Worm (Caenorhabditis elegans) whole organism, L2 larva: Measurements from ENCODE around the gene glit-1.
A peak's percentile ranks its signal among the peaks of the same experiment; 100 is the strongest.

ENCODE experiments used
- C34F6.9 ChIP-seq: fragments of 150-350 bp; optimal IDR thresholded peaks from 2 replicates; lab custom pipeline; 2014; ENCODE audit warnings: missing biosample characterization, missing genetic modification characterization
- R02D3.7 ChIP-seq: fragments of 150-350 bp; optimal IDR thresholded peaks from 2 replicates; lab custom pipeline; 2014; ENCODE audit warnings: missing biosample characterization, missing genetic modification characterization
- Y55F3AM.14 ChIP-seq: fragments of 200-800 bp; sonication (Bioruptor generic); optimal IDR thresholded peaks from 2 replicates; lab custom pipeline; 2018; ENCODE audit warnings: mild to moderate bottlenecking, missing genetic modification characterization, missing compliant biosample characterization
- ZK546.5 ChIP-seq: sonication (generic microtip); optimal IDR thresholded peaks from 2 replicates; lab custom pipeline; 2017; ENCODE audit warnings: missing biosample characterization, missing genetic modification characterization
- alr-1 ChIP-seq: fragments of 150-350 bp; optimal IDR thresholded peaks from 2 replicates; lab custom pipeline; 2014; ENCODE audit warnings: missing biosample characterization, missing genetic modification characterization
- ama-1 ChIP-seq: fragments of 150-350 bp; optimal IDR thresholded peaks from 2 replicates; lab custom pipeline; 2018; ENCODE audit warnings: inconsistent platforms
- blmp-1 ChIP-seq: sonication (generic microtip); optimal IDR thresholded peaks from 2 replicates; lab custom pipeline; 2017; ENCODE audit warnings: missing genetic modification characterization, mild to moderate bottlenecking, missing compliant biosample characterization, antibody characterized with exemption, moderate library complexity; ENCODE audit not compliant: insufficient read depth
- ceh-16 ChIP-seq: fragments of 150-350 bp; optimal IDR thresholded peaks from 2 replicates; lab custom pipeline; 2014; ENCODE audit warnings: missing biosample characterization, missing genetic modification characterization
- ceh-82 ChIP-seq: fragments of 150-350 bp; optimal IDR thresholded peaks from 2 replicates; lab custom pipeline; 2014; ENCODE audit warnings: missing biosample characterization, missing genetic modification characterization
- crh-2 ChIP-seq: sonication (generic microtip); optimal IDR thresholded peaks from 2 replicates; lab custom pipeline; 2017; ENCODE audit warnings: missing biosample characterization, missing genetic modification characterization
- elt-1 ChIP-seq: fragments of 150-350 bp; optimal IDR thresholded peaks from 2 replicates; lab custom pipeline; 2014; ENCODE audit warnings: missing biosample characterization, missing genetic modification characterization
- fos-1 ChIP-seq: fragments of 150-350 bp; optimal IDR thresholded peaks from 2 replicates; lab custom pipeline; 2014; ENCODE audit warnings: missing biosample characterization, missing genetic modification characterization
- gmeb-1 ChIP-seq: fragments of 150-350 bp; optimal IDR thresholded peaks from 2 replicates; lab custom pipeline; 2014; ENCODE audit warnings: missing biosample characterization, missing genetic modification characterization
- lin-11 ChIP-seq: fragments of 150-350 bp; sonication (generic microtip); optimal IDR thresholded peaks from 2 replicates; lab custom pipeline; 2014; ENCODE audit warnings: missing biosample characterization, missing genetic modification characterization, inconsistent platforms, mixed read lengths
- lin-13 ChIP-seq: fragments of 150-350 bp; optimal IDR thresholded peaks from 2 replicates; lab custom pipeline; 2014; ENCODE audit warnings: missing biosample characterization, missing genetic modification reagents, missing genetic modification characterization
- lin-39 ChIP-seq: fragments of 150-350 bp; optimal IDR thresholded peaks from 2 replicates; lab custom pipeline; 2014; ENCODE audit warnings: missing biosample characterization, missing genetic modification reagents, missing genetic modification characterization
- mab-5 ChIP-seq: fragments of 150-350 bp; optimal IDR thresholded peaks from 2 replicates; lab custom pipeline; 2014; ENCODE audit warnings: missing biosample characterization, missing genetic modification characterization
- nhr-12 ChIP-seq: fragments of 150-350 bp; optimal IDR thresholded peaks from 2 replicates; lab custom pipeline; 2014; ENCODE audit warnings: missing biosample characterization, missing genetic modification characterization
- nhr-129 ChIP-seq: fragments of 150-350 bp; optimal IDR thresholded peaks from 2 replicates; lab custom pipeline; 2014; ENCODE audit warnings: missing biosample characterization, missing genetic modification characterization
- nhr-21 ChIP-seq: fragments of 150-350 bp; optimal IDR thresholded peaks from 2 replicates; lab custom pipeline; 2014; ENCODE audit warnings: missing biosample characterization, missing genetic modification characterization
- nhr-237 ChIP-seq: fragments of 150-350 bp; optimal IDR thresholded peaks from 2 replicates; lab custom pipeline; 2014; ENCODE audit warnings: missing biosample characterization, missing genetic modification characterization
- nhr-25 ChIP-seq: fragments of 150-350 bp; sonication (generic microtip); optimal IDR thresholded peaks from 3 replicates; lab custom pipeline; 2014; ENCODE audit warnings: missing biosample characterization, missing genetic modification characterization
- nhr-6 ChIP-seq: fragments of 150-350 bp; optimal IDR thresholded peaks from 2 replicates; lab custom pipeline; 2014; ENCODE audit warnings: missing biosample characterization, missing genetic modification characterization
- nhr-77 ChIP-seq: fragments of 150-350 bp; optimal IDR thresholded peaks from 2 replicates; lab custom pipeline; 2014; ENCODE audit warnings: missing biosample characterization, missing genetic modification characterization
- peb-1 ChIP-seq: fragments of 150-350 bp; optimal IDR thresholded peaks from 2 replicates; lab custom pipeline; 2014; ENCODE audit warnings: missing biosample characterization, missing genetic modification characterization
- sem-4 ChIP-seq: fragments of 150-350 bp; optimal IDR thresholded peaks from 2 replicates; lab custom pipeline; 2014; ENCODE audit warnings: missing biosample characterization, missing genetic modification reagents, missing genetic modification characterization
- skn-1 ChIP-seq: sonication (generic microtip); optimal IDR thresholded peaks from 2 replicates; lab custom pipeline; 2017; ENCODE audit warnings: missing biosample characterization, missing genetic modification characterization
- snpc-4 ChIP-seq: fragments of 150-350 bp; optimal IDR thresholded peaks from 2 replicates; lab custom pipeline; 2014; ENCODE audit warnings: missing biosample characterization, missing genetic modification characterization
- unc-62 ChIP-seq: fragments of 150-350 bp; optimal IDR thresholded peaks from 2 replicates; lab custom pipeline; 2014; ENCODE audit warnings: missing biosample characterization, missing genetic modification reagents, missing genetic modification characterization
- ztf-1 ChIP-seq: fragments of 200-800 bp; sonication (Bioruptor generic); conservative IDR thresholded peaks from 2 replicates; pipeline ENCODE4 v1.3.6; 2022; ENCODE audit warnings: missing genetic modification characterization, missing compliant biosample characterization
- ztf-4 ChIP-seq: fragments of 150-350 bp; optimal IDR thresholded peaks from 2 replicates; lab custom pipeline; 2014; ENCODE audit warnings: missing biosample characterization, missing genetic modification characterization

glit-1 gene

ce11 chrX:4678029-4678428 is 34.0 kb upstream of the glit-1 start, which contains the start of gene flp-11:
Gene flp-11 (minus strand): TSS chrX:4678129.
- TF ChIP-seq blmp-1 (tag; lab: Kevin White, UChicago) (no peak), mab-5 (tag; lab: Kevin White, UChicago) (no peak), C34F6.9 (tag; lab: Kevin White, UChicago) (no peak), nhr-129 (no peak), gmeb-1 (tag; lab: Kevin White, UChicago) (no peak), ceh-16 (tag; lab: Kevin White, UChicago) (no peak), ztf-1 (GFP tag; lab: Robert Waterston, UW) (no peak), ZK546.5 (tag; lab: Kevin White, UChicago) (no peak), ztf-4 (tag; lab: Kevin White, UChicago) (no peak), peb-1 (no peak), ama-1 (no peak), ceh-82 (tag; lab: Kevin White, UChicago) (no peak), snpc-4 (tag; lab: Kevin White, UChicago) (no peak), sem-4 (tag; lab: Kevin White, UChicago) (no peak), skn-1 (tag; lab: Kevin White, UChicago) (no peak), Y55F3AM.14 (GFP tag; lab: Kevin White, UChicago) (no peak), alr-1 (tag; lab: Kevin White, UChicago) (no peak)

DNA sequence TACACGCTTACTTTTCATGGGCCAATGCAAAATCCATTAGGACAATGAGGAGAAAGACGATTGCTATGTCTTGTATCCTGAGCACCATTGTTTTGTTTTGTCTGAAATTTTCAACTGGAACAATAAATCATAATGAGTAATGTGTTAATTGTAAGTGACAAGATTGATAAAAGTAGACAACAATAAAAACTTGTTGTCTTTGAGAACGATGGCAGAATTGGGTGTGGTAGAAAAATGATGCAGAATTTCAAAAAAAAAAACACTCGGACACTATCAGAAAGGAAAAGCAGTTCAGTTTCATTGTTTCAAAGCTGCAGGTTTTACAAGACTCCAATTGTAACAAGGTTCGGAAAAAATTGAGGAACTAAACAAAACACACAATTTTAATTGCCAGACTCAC is 29.5 kb upstream of the glit-1 start, which contains the start of gene K02G10.15:
Gene K02G10.15, minus strand, starts transcription at position 101 of the 400 bp plus-strand sequence.
- TF ChIP-seq R02D3.7 (tag; lab: Kevin White, UChicago) (no peak), elt-1 (tag; lab: Kevin White, UChicago) (no peak), nhr-21 (tag; lab: Kevin White, UChicago) (no peak), nhr-12 (tag; lab: Kevin White, UChicago) (no peak), fos-1 (no peak), peb-1 (no peak), nhr-129 (no peak), nhr-6 (no peak), nhr-77 (tag; lab: Kevin White, UChicago) (no peak), ceh-16 (tag; lab: Kevin White, UChicago) (no peak), lin-11 (tag; lab: Kevin White, UChicago) (no peak), crh-2 (tag; lab: Kevin White, UChicago) (no peak), snpc-4 (tag; lab: Kevin White, UChicago) (no peak), alr-1 (tag; lab: Kevin White, UChicago) (no peak), lin-13 (GFP tag; lab: Kevin White, UChicago) (no peak), unc-62 (GFP tag; lab: Kevin White, UChicago) (no peak), lin-39 (tag; lab: Kevin White, UChicago) (no peak), mab-5 (tag; lab: Kevin White, UChicago) (no peak)

ce11 chrX:4685579-4685978 is 26.5 kb upstream of the glit-1 start:
- TF ChIP-seq ceh-82 (tag; lab: Kevin White, UChicago): no peak
- no peak for TF ChIP-seq sem-4 (tag; lab: Kevin White, UChicago)
- TF ChIP-seq blmp-1 (tag; lab: Kevin White, UChicago): no peak
- TF ChIP-seq skn-1 (tag; lab: Kevin White, UChicago): no peak
- TF ChIP-seq snpc-4 (tag; lab: Kevin White, UChicago): no peak

DNA sequence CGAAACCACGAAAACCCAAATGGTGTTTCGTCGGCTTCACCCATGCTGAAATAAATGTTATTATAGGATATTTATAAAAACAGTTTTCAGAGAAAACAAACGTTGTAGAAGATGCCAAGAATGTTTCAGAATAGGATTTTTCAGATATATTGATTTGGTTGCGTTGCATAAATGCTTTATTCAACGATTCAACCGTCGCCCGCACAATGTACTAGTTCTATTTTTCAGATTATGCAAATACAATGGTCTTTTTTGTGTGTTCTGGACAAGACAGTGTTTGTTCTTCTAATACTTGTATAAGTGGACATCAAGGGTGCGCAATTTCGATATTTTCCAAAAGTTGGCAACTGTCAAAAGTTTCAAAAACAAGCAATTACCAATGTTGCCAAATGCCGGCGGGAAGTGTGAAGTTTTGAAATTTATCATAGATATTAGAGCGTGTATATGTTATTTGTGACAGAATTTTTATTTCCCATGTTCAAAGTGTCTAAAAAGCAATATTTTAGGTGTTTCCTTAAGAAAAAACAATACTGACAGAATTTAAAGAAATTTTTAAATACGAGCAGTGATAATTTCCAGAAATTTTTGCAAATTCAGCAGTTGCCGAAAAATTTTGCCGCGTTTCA is 20.8 kb upstream of the glit-1 start, which contains the start of gene K02G10.5:
Gene K02G10.5, minus strand, starts transcription at position 51 of the 626 bp plus-strand sequence.
- TF ChIP-seq ceh-16 (tag; lab: Kevin White, UChicago) (no peak), R02D3.7 (tag; lab: Kevin White, UChicago) (no peak), alr-1 (tag; lab: Kevin White, UChicago) (no peak)

ce11 chrX:4694611-4695370 is 17.3 kb upstream of the glit-1 start:
- peak; percentile 41 for TF ChIP-seq nhr-25
- TF ChIP-seq nhr-237 (tag; lab: Kevin White, UChicago): no peak
